Fruit fly (Drosophila melanogaster) whole organism, embryonic: ENCODE measurements around the gene CG10874.
A peak's percentile ranks its signal among the peaks of the same experiment; 100 is the strongest.

Experiments
- Ada2b ChIP-seq: fragments of 200-800 bp; sonication (Bioruptor generic); IDR thresholded peaks from 2 replicates; pipeline ENCODE4 v1.3.6; 2022; ENCODE audit warnings: missing biosample characterization, missing genetic modification characterization
- B-H2 ChIP-seq: fragments of 200-800 bp; sonication (Bioruptor generic); optimal IDR thresholded peaks from 2 replicates; lab custom pipeline; 2018; ENCODE audit warnings: missing biosample characterization, mild to moderate bottlenecking, missing genetic modification characterization
- Blimp-1 ChIP-seq: fragments of 200-800 bp; sonication (Bioruptor generic); optimal IDR thresholded peaks from 3 replicates; lab custom pipeline; 2018; ENCODE audit warnings: missing biosample characterization, missing genetic modification characterization, mild to moderate bottlenecking, moderate library complexity, missing genetic modification reagents
- CG11398 ChIP-seq: fragments of 200-800 bp; sonication (Bioruptor generic); optimal IDR thresholded peaks from 2 replicates; lab custom pipeline; 2016; ENCODE audit warnings: missing biosample characterization, missing genetic modification characterization
- CG11723 ChIP-seq: fragments of 200-800 bp; sonication (Bioruptor generic); optimal IDR thresholded peaks from 2 replicates; lab custom pipeline; 2017; ENCODE audit warnings: missing biosample characterization, mild to moderate bottlenecking, missing genetic modification characterization
- CG12071 ChIP-seq: fragments of 200-800 bp; sonication (Bioruptor generic); optimal IDR thresholded peaks from 3 replicates; lab custom pipeline; 2018; ENCODE audit warnings: missing biosample characterization, mild to moderate bottlenecking, missing genetic modification characterization
- CG12219 ChIP-seq: fragments of 200-800 bp; sonication (Bioruptor generic); optimal IDR thresholded peaks from 3 replicates; lab custom pipeline; 2018; ENCODE audit warnings: missing biosample characterization, mild to moderate bottlenecking, missing genetic modification characterization
- CG1529 ChIP-seq: fragments of 200-800 bp; sonication (Bioruptor generic); optimal IDR thresholded peaks from 3 replicates; lab custom pipeline; 2018; ENCODE audit warnings: missing biosample characterization, missing genetic modification characterization
- CG17328 ChIP-seq: fragments of 200-800 bp; sonication (Bioruptor generic); IDR thresholded peaks from 2 replicates; pipeline ENCODE4 v1.3.6; 2022; ENCODE audit warnings: missing biosample characterization, missing genetic modification characterization
- CG17359 ChIP-seq: fragments of 200-800 bp; sonication (Bioruptor generic); optimal IDR thresholded peaks from 3 replicates; lab custom pipeline; 2018; ENCODE audit warnings: missing biosample characterization, mild to moderate bottlenecking, missing genetic modification characterization, moderate library complexity
- CG17612 ChIP-seq: fragments of 200-800 bp; sonication (Bioruptor generic); IDR thresholded peaks from 2 replicates; pipeline ENCODE4 v1.3.6; 2022; ENCODE audit warnings: missing biosample characterization, missing genetic modification characterization
- CG1792 ChIP-seq: fragments of 200-800 bp; sonication (Bioruptor generic); optimal IDR thresholded peaks from 2 replicates; lab custom pipeline; 2016; ENCODE audit warnings: missing biosample characterization, missing genetic modification characterization
- CG2116 ChIP-seq: fragments of 200-800 bp; sonication (Bioruptor generic); optimal IDR thresholded peaks from 3 replicates; lab custom pipeline; 2018; ENCODE audit warnings: missing biosample characterization, mild to moderate bottlenecking, missing genetic modification characterization
- CG34224 ChIP-seq: fragments of 200-800 bp; sonication (Bioruptor generic); IDR thresholded peaks from 3 replicates; pipeline ENCODE4 v1.3.6; 2022; ENCODE audit warnings: missing biosample characterization, missing genetic modification characterization; ENCODE audit not compliant: partially characterized antibody
- CG3838 ChIP-seq: fragments of 200-800 bp; sonication (Bioruptor generic); optimal IDR thresholded peaks from 3 replicates; lab custom pipeline; 2016; ENCODE audit warnings: missing biosample characterization, missing genetic modification characterization
- CG4424 ChIP-seq: fragments of 200-800 bp; sonication (Bioruptor generic); optimal IDR thresholded peaks from 3 replicates; lab custom pipeline; 2016; ENCODE audit warnings: missing biosample characterization, missing genetic modification characterization
- CG4730 ChIP-seq: fragments of 200-800 bp; sonication (Bioruptor generic); IDR thresholded peaks from 2 replicates; pipeline ENCODE4 v1.3.6; 2022; ENCODE audit warnings: missing biosample characterization, missing genetic modification characterization
- CG7271 ChIP-seq: fragments of 200-800 bp; sonication (Bioruptor generic); optimal IDR thresholded peaks from 2 replicates; lab custom pipeline; 2018; ENCODE audit warnings: missing biosample characterization, mild to moderate bottlenecking, missing genetic modification characterization, moderate library complexity
- CG7556 ChIP-seq: fragments of 200-800 bp; sonication (Bioruptor generic); optimal IDR thresholded peaks from 2 replicates; lab custom pipeline; 2017; ENCODE audit warnings: missing biosample characterization, mild to moderate bottlenecking, missing genetic modification characterization
- CG7745 ChIP-seq: fragments of 200-800 bp; sonication (Bioruptor generic); optimal IDR thresholded peaks from 2 replicates; lab custom pipeline; 2018; ENCODE audit warnings: missing biosample characterization, mild to moderate bottlenecking, missing genetic modification characterization, moderate library complexity
- Dp ChIP-seq: fragments of 200-800 bp; sonication (Bioruptor generic); optimal IDR thresholded peaks from 2 replicates; lab custom pipeline; 2018; ENCODE audit warnings: missing biosample characterization, mild to moderate bottlenecking, missing genetic modification characterization, moderate library complexity
- GATAe ChIP-seq: fragments of 200-800 bp; sonication (Bioruptor generic); conservative IDR thresholded peaks from 2 replicates; pipeline ENCODE4 v1.3.6; 2022; ENCODE audit warnings: missing biosample characterization, missing genetic modification characterization
- H15 ChIP-seq: fragments of 200-800 bp; sonication (Bioruptor generic); IDR thresholded peaks from 3 replicates; pipeline ENCODE4 v1.3.6; 2022; ENCODE audit warnings: missing biosample characterization, missing genetic modification characterization
- Hey ChIP-seq: fragments of 200-800 bp; sonication (Bioruptor generic); optimal IDR thresholded peaks from 3 replicates; lab custom pipeline; 2018; ENCODE audit warnings: missing biosample characterization, mild to moderate bottlenecking, missing genetic modification characterization
- Lhr ChIP-seq: fragments of 200-800 bp; sonication (Bioruptor generic); optimal IDR thresholded peaks from 3 replicates; lab custom pipeline; 2017; ENCODE audit warnings: mild to moderate bottlenecking, missing biosample characterization, missing genetic modification reagents, missing genetic modification characterization
- Neu2 ChIP-seq: fragments of 200-800 bp; sonication (Bioruptor generic); optimal IDR thresholded peaks from 3 replicates; lab custom pipeline; 2016; ENCODE audit warnings: missing biosample characterization, missing genetic modification characterization, borderline replicate concordance
- Oaz ChIP-seq: fragments of 200-800 bp; sonication (Bioruptor generic); IDR thresholded peaks from 2 replicates; pipeline ENCODE4 v1.3.6; 2022; ENCODE audit warnings: missing biosample characterization, missing genetic modification characterization
- Ravus ChIP-seq: fragments of 200-800 bp; sonication (Bioruptor generic); IDR thresholded peaks from 2 replicates; pipeline ENCODE4 v1.3.6; 2022; ENCODE audit warnings: missing biosample characterization, missing genetic modification characterization
- Spps ChIP-seq: fragments of 200-800 bp; sonication (Bioruptor generic); optimal IDR thresholded peaks from 2 replicates; lab custom pipeline; 2018; ENCODE audit warnings: missing biosample characterization, mild to moderate bottlenecking, missing genetic modification characterization
- ase ChIP-seq: fragments of 200-800 bp; sonication (Bioruptor generic); IDR thresholded peaks from 3 replicates; pipeline ENCODE4 v1.3.6; 2022; ENCODE audit warnings: missing biosample characterization, missing genetic modification characterization
- bbx ChIP-seq: fragments of 200-800 bp; sonication (Bioruptor generic); IDR thresholded peaks from 2 replicates; pipeline ENCODE4 v1.3.6; 2022; ENCODE audit warnings: missing biosample characterization, missing genetic modification characterization; ENCODE audit not compliant: partially characterized antibody
- cad ChIP-seq: fragments of >200 bp; optimal IDR thresholded peaks from 2 replicates; lab custom pipeline; 2017; ENCODE audit warnings: missing biosample characterization, missing genetic modification characterization
- dmrt99B ChIP-seq: fragments of 200-800 bp; sonication (Bioruptor generic); optimal IDR thresholded peaks from 2 replicates; lab custom pipeline; 2018; ENCODE audit warnings: missing biosample characterization, mild to moderate bottlenecking, missing genetic modification characterization, moderate library complexity
- fd3F ChIP-seq: fragments of 200-800 bp; sonication (Bioruptor generic); optimal IDR thresholded peaks from 2 replicates; lab custom pipeline; 2018; ENCODE audit warnings: missing biosample characterization, mild to moderate bottlenecking, missing genetic modification characterization, moderate library complexity
- gcm2 ChIP-seq: fragments of 200-800 bp; sonication (Bioruptor generic); optimal IDR thresholded peaks from 2 replicates; lab custom pipeline; 2016; ENCODE audit warnings: missing biosample characterization, missing genetic modification characterization
- grn ChIP-seq: fragments of 200-800 bp; sonication (Bioruptor generic); optimal IDR thresholded peaks from 3 replicates; lab custom pipeline; 2017; ENCODE audit warnings: missing biosample characterization, missing genetic modification characterization
- jing ChIP-seq: fragments of 200-800 bp; sonication (Bioruptor generic); optimal IDR thresholded peaks from 2 replicates; lab custom pipeline; 2018; ENCODE audit warnings: missing biosample characterization, mild to moderate bottlenecking, missing genetic modification characterization
- knrl ChIP-seq: fragments of 200-800 bp; sonication (Bioruptor generic); IDR thresholded peaks from 3 replicates; pipeline ENCODE4 v1.3.6; 2022; ENCODE audit warnings: missing biosample characterization, missing genetic modification characterization; ENCODE audit not compliant: partially characterized antibody
- onecut ChIP-seq: fragments of 200-800 bp; sonication (Bioruptor generic); IDR thresholded peaks from 2 replicates; pipeline ENCODE4 v1.3.6; 2022; ENCODE audit warnings: missing biosample characterization, missing genetic modification characterization
- prd ChIP-seq, 3 experiments: fragments of >200 bp in 2 of 3; fragments of 200-800 bp in 1 of 3; sonication (Bioruptor generic) in 1 of 3; optimal IDR thresholded peaks in 2 of 3; IDR thresholded peaks in 1 of 3; 2 replicates in 2 of 3; 3 replicates in 1 of 3; pipeline versions ENCODE4 v1.3.6 to Lab custom; 2017 to 2022; ENCODE audit warnings: missing biosample characterization in 1 of 3, missing genetic modification characterization in 1 of 3
- psq ChIP-seq: fragments of 200-800 bp; sonication (Bioruptor generic); optimal IDR thresholded peaks from 2 replicates; lab custom pipeline; 2017; ENCODE audit warnings: missing biosample characterization, missing genetic modification characterization
- repo ChIP-seq: fragments of 200-800 bp; sonication (Bioruptor generic); optimal IDR thresholded peaks from 2 replicates; lab custom pipeline; 2016; ENCODE audit warnings: missing biosample characterization, missing genetic modification characterization
- scrt ChIP-seq: fragments of 200-800 bp; sonication (Bioruptor generic); optimal IDR thresholded peaks from 2 replicates; lab custom pipeline; 2018; ENCODE audit warnings: missing biosample characterization, mild to moderate bottlenecking, missing genetic modification characterization, moderate library complexity
- seq ChIP-seq: fragments of 200-800 bp; sonication (Bioruptor generic); IDR thresholded peaks from 2 replicates; pipeline ENCODE4 v1.3.6; 2022; ENCODE audit warnings: missing biosample characterization, missing genetic modification characterization
- tin ChIP-seq: fragments of 200-800 bp; sonication (Bioruptor generic); optimal IDR thresholded peaks from 3 replicates; lab custom pipeline; 2016; ENCODE audit warnings: missing biosample characterization, missing genetic modification characterization
- tll ChIP-seq, 2 experiments: fragments of 200-800 bp in 1 of 2; fragments of >200 bp in 1 of 2; sonication (Bioruptor generic) in 1 of 2; optimal IDR thresholded peaks; 2 replicates each; lab custom pipeline; 2017 to 2019; ENCODE audit warnings: missing biosample characterization in 2 of 2, missing genetic modification characterization in 2 of 2, mild to moderate bottlenecking in 1 of 2, moderate library complexity in 1 of 2
- tna ChIP-seq: fragments of 200-800 bp; sonication (Bioruptor generic); IDR thresholded peaks from 2 replicates; pipeline ENCODE4 v1.3.6; 2022; ENCODE audit warnings: missing biosample characterization, missing genetic modification characterization; ENCODE audit not compliant: partially characterized antibody
- toy ChIP-seq: fragments of 200-800 bp; sonication (Bioruptor generic); IDR thresholded peaks from 2 replicates; pipeline ENCODE4 v1.3.6; 2022; ENCODE audit warnings: missing biosample characterization, missing genetic modification characterization
- trh ChIP-seq: fragments of 200-800 bp; sonication (Bioruptor generic); optimal IDR thresholded peaks from 2 replicates; lab custom pipeline; 2016; ENCODE audit warnings: missing biosample characterization, missing genetic modification characterization
- z ChIP-seq: fragments of 200-800 bp; sonication (Bioruptor generic); IDR thresholded peaks from 3 replicates; pipeline ENCODE4 v1.3.6; 2022; ENCODE audit warnings: missing biosample characterization, missing genetic modification characterization

The CG10874 gene

dm6 chr2L:2179366-2179765 lies 12.8 kb downstream of the CG10874 start (continued):
- TF ChIP-seq Ada2b (GFP tag; lab: Robert Waterston, UW) (peak; percentile 61), toy (GFP tag; lab: Robert Waterston, UW) (0 out of 2 replicates have a peak, but pooled peaks have one; percentile 44), CG7745 (tag; lab: Kevin White, UChicago) (no peak), CG12219 (peak; percentile 71), GATAe (GFP tag; lab: Robert Waterston, UW) (peak; percentile 85), CG17328 (GFP tag; lab: Robert Waterston, UW) (no peak), tna (no peak), dmrt99B (tag; lab: Kevin White, UChicago) (peak; percentile 82), jing (GFP tag; lab: Kevin White, UChicago) (peak; percentile 63), H15 (GFP tag; lab: Robert Waterston, UW) (peak; percentile 58; the same call in 2 of the 3 replicates), cad (GFP tag; lab: Kevin White, UChicago) (no peak), CG34224 (no peak), CG1792 (GFP tag; lab: Kevin White, UChicago) (peak; percentile 69), Blimp-1 (peak; percentile 61), seq (GFP tag; lab: Robert Waterston, UW) (peak; percentile 50; the same call in 1 of the 2 replicates), CG7271 (no peak), Oaz (peak; percentile 35), CG1529 (GFP tag; lab: Kevin White, UChicago) (peak; percentile 13), Dp (GFP tag; lab: Kevin White, UChicago) (no peak), CG17612 (GFP tag; lab: Robert Waterston, UW) (peak; percentile 62), CG11398 (peak; percentile 58), grn (peak; percentile 45), z (GFP tag; lab: Robert Waterston, UW) (no peak), Lhr (GFP tag; lab: Kevin White, UChicago) (no peak), onecut (GFP tag; lab: Robert Waterston, UW) (peak; percentile 30; the same call in 1 of the 2 replicates), Spps (tag; lab: Kevin White, UChicago) (no peak), knrl (GFP tag; lab: Robert Waterston, UW) (no peak), repo (no peak), psq (no peak), prd (optimal IDR thresholded peaks at IDR 0.05; lab: Kevin White, UChicago) (no peak), prd (GFP tag; IDR thresholded peaks at IDR 0.05; lab: Robert Waterston, UW) (peak; percentile 81), CG17359 (tag; lab: Kevin White, UChicago) (peak; percentile 80), CG4730 (GFP tag; lab: Robert Waterston, UW) (peak; percentile 55; the same call in 1 of the 2 replicates), bbx (GFP tag; lab: Robert Waterston, UW) (no peak), Hey (tag; lab: Kevin White, UChicago) (peak; percentile 85), Neu2 (GFP tag; lab: Kevin White, UChicago) (no peak), scrt (peak; percentile 60), tin (GFP tag; lab: Kevin White, UChicago) (peak; percentile 28), CG11723 (peak; percentile 51), tll (GFP tag; optimal IDR thresholded peaks at IDR 0.05; lab: Kevin White, UChicago) (no peak), ase (GFP tag; lab: Robert Waterston, UW) (peak; percentile 71; the same call in 2 of the 3 replicates), fd3F (peak; percentile 69), Ravus (peak; percentile 34; the same call in 1 of the 2 replicates), CG3838 (GFP tag; lab: Kevin White, UChicago) (peak; percentile 6), gcm2 (GFP tag; lab: Kevin White, UChicago) (peak; percentile 33), CG4424 (GFP tag; lab: Kevin White, UChicago) (peak; percentile 47), CG2116 (GFP tag; lab: Kevin White, UChicago) (no peak), CG12071 (GFP tag; lab: Kevin White, UChicago) (peak; percentile 83), CG7556 (GFP tag; lab: Kevin White, UChicago) (peak; percentile 32), B-H2 (no peak), trh (GFP tag; lab: Kevin White, UChicago) (peak; percentile 54)
